Fruit fly (Drosophila melanogaster) whole organism, adult: ENCODE results near the gene CG31675.

Source experiments
- CG11617 ChIP-seq: fragments of 200-800 bp; sonication (Bioruptor generic); optimal IDR thresholded peaks from 2 replicates; lab custom pipeline; 2017; ENCODE audit warnings: mild to moderate bottlenecking, missing biosample characterization, missing genetic modification reagents, missing genetic modification characterization
- CG14711 ChIP-seq: fragments of 200-800 bp; sonication (Bioruptor generic); optimal IDR thresholded peaks from 2 replicates; lab custom pipeline; 2018; ENCODE audit warnings: missing biosample characterization, mild to moderate bottlenecking, missing genetic modification characterization, moderate library complexity
- Clk ChIP-seq: fragments of 200-800 bp; sonication (Bioruptor generic); optimal IDR thresholded peaks from 2 replicates; lab custom pipeline; 2017; ENCODE audit warnings: missing biosample characterization, missing genetic modification characterization
- kay ChIP-seq: fragments of 200-800 bp; sonication (Bioruptor generic); peaks from one replicate; lab custom pipeline; 2016; ENCODE audit warnings: missing biosample characterization, missing genetic modification characterization, borderline replicate concordance
- pad ChIP-seq: fragments of 200-800 bp; sonication (Bioruptor generic); optimal IDR thresholded peaks from 3 replicates; lab custom pipeline; 2017; ENCODE audit warnings: missing biosample characterization, missing genetic modification characterization, mild to moderate bottlenecking, moderate library complexity, missing genetic modification reagents
- tj ChIP-seq: fragments of 200-800 bp; sonication (Bioruptor generic); optimal IDR thresholded peaks from 3 replicates; lab custom pipeline; 2017; ENCODE audit warnings: missing biosample characterization, mild to moderate bottlenecking, missing genetic modification characterization, moderate library complexity
- toe ChIP-seq: fragments of 200-800 bp; sonication (Bioruptor generic); optimal IDR thresholded peaks from 2 replicates; lab custom pipeline; 2016; ENCODE audit warnings: missing biosample characterization, missing genetic modification characterization

dm6 chr2L:20889857-20890606, 22.5 kb downstream of the CG31675 start:
- no peak for TF ChIP-seq tj (GFP tag; lab: Kevin White, UChicago)
- no peak for TF ChIP-seq kay (GFP tag; lab: Kevin White, UChicago)
- no peak for TF ChIP-seq CG14711 (tag; lab: Kevin White, UChicago)
- TF ChIP-seq pad (GFP tag; lab: Kevin White, UChicago), result no peak
- no peak for TF ChIP-seq toe (GFP tag; lab: Kevin White, UChicago)
- no peak for TF ChIP-seq CG11617
- TF ChIP-seq Clk (GFP tag; lab: Kevin White, UChicago), result no peak
